Fruit fly (Drosophila melanogaster) whole organism, prepupa: ENCODE results near the gene msl-2.

Experiments used
- Blimp-1 ChIP-seq: fragments of 200-800 bp; sonication (Bioruptor generic); optimal IDR thresholded peaks from 3 replicates; lab custom pipeline; 2017; ENCODE audit warnings: missing biosample characterization, missing genetic modification characterization, mild to moderate bottlenecking, moderate library complexity, missing genetic modification reagents
- CG10631 ChIP-seq: fragments of 200-800 bp; sonication (Bioruptor generic); optimal IDR thresholded peaks from 2 replicates; lab custom pipeline; 2016; ENCODE audit warnings: missing biosample characterization, missing genetic modification characterization
- CG10669 ChIP-seq: fragments of 200-800 bp; sonication (Bioruptor generic); optimal IDR thresholded peaks from 3 replicates; lab custom pipeline; 2018; ENCODE audit warnings: missing biosample characterization, mild to moderate bottlenecking, missing genetic modification characterization, moderate library complexity
- CG11902 ChIP-seq: fragments of 200-800 bp; sonication (Bioruptor generic); optimal IDR thresholded peaks from 3 replicates; lab custom pipeline; 2016; ENCODE audit warnings: missing biosample characterization, missing genetic modification characterization
- CG15336 ChIP-seq: fragments of 200-800 bp; sonication (Bioruptor generic); IDR thresholded peaks from 2 replicates; pipeline ENCODE4 v1.3.6; 2022; ENCODE audit warnings: missing biosample characterization, missing genetic modification characterization
- CG1621 ChIP-seq: fragments of 200-800 bp; sonication (Bioruptor generic); optimal IDR thresholded peaks from 3 replicates; lab custom pipeline; 2018; ENCODE audit warnings: missing biosample characterization, mild to moderate bottlenecking, missing genetic modification characterization
- CG16779 ChIP-seq: fragments of 200-800 bp; sonication (Bioruptor generic); optimal IDR thresholded peaks from 3 replicates; lab custom pipeline; 2017; ENCODE audit warnings: missing biosample characterization, mild to moderate bottlenecking, missing genetic modification characterization
- CG6163 ChIP-seq: fragments of 200-800 bp; sonication (Bioruptor generic); IDR thresholded peaks from 3 replicates; pipeline ENCODE4 v1.3.6; 2022; ENCODE audit warnings: missing biosample characterization, missing genetic modification characterization
- CG6792 ChIP-seq: fragments of 200-800 bp; sonication (Bioruptor generic); optimal IDR thresholded peaks from 3 replicates; lab custom pipeline; 2016; ENCODE audit warnings: missing biosample characterization, missing genetic modification characterization
- CG7368 ChIP-seq: fragments of 200-800 bp; sonication (Bioruptor generic); optimal IDR thresholded peaks from 3 replicates; lab custom pipeline; 2016; ENCODE audit warnings: missing biosample characterization, missing genetic modification characterization
- CG8119 ChIP-seq: fragments of 200-800 bp; sonication (Bioruptor generic); IDR thresholded peaks from 3 replicates; pipeline ENCODE4 v1.3.6; 2022; ENCODE audit warnings: missing biosample characterization, missing genetic modification characterization
- Eip78C ChIP-seq: fragments of 200-800 bp; sonication (Bioruptor generic); peaks from one replicate; lab custom pipeline; 2016; ENCODE audit warnings: missing biosample characterization, missing genetic modification characterization
- Ets96B ChIP-seq: fragments of 200-800 bp; optimal IDR thresholded peaks from 2 replicates; lab custom pipeline; 2019; ENCODE audit warnings: missing biosample characterization, mild to moderate bottlenecking, missing genetic modification characterization, moderate library complexity
- Gug ChIP-seq: fragments of 200-800 bp; sonication (Bioruptor generic); IDR thresholded peaks from 2 replicates; pipeline ENCODE4 v1.3.6; 2022; ENCODE audit warnings: missing biosample characterization, missing genetic modification characterization
- Hr4 ChIP-seq: fragments of 200-800 bp; sonication (Bioruptor generic); optimal IDR thresholded peaks from 3 replicates; lab custom pipeline; 2016; ENCODE audit warnings: missing biosample characterization, missing genetic modification characterization
- Lpt ChIP-seq: fragments of 200-800 bp; sonication (Bioruptor generic); optimal IDR thresholded peaks from 3 replicates; lab custom pipeline; 2016; ENCODE audit warnings: missing biosample characterization, missing genetic modification characterization
- Met ChIP-seq: fragments of 200-800 bp; sonication (Bioruptor generic); optimal IDR thresholded peaks from 3 replicates; lab custom pipeline; 2016; ENCODE audit warnings: missing biosample characterization, missing genetic modification characterization
- OdsH ChIP-seq: fragments of 200-800 bp; sonication (Bioruptor generic); optimal IDR thresholded peaks from 3 replicates; lab custom pipeline; 2016; ENCODE audit warnings: missing biosample characterization, missing genetic modification characterization
- dac ChIP-seq: fragments of 200-800 bp; sonication (Bioruptor generic); optimal IDR thresholded peaks from 2 replicates; lab custom pipeline; 2017; ENCODE audit warnings: missing biosample characterization, mild to moderate bottlenecking, missing genetic modification characterization
- eg ChIP-seq: fragments of 200-800 bp; sonication (Bioruptor generic); IDR thresholded peaks from 3 replicates; pipeline ENCODE4 v1.3.6; 2022; ENCODE audit warnings: missing biosample characterization, missing genetic modification characterization
- fkh ChIP-seq: fragments of 200-800 bp; sonication (Bioruptor generic); optimal IDR thresholded peaks from 3 replicates; lab custom pipeline; 2017; ENCODE audit warnings: missing biosample characterization, mild to moderate bottlenecking, missing genetic modification characterization, moderate library complexity
- net ChIP-seq: fragments of 200-800 bp; sonication (Bioruptor generic); optimal IDR thresholded peaks from 3 replicates; lab custom pipeline; 2016; ENCODE audit warnings: missing biosample characterization, missing genetic modification characterization
- salr ChIP-seq, 2 experiments: fragments of 200-800 bp; sonication (Bioruptor generic); optimal IDR thresholded peaks; 3 replicates each; lab custom pipeline; 2016 to 2018; ENCODE audit warnings: missing biosample characterization in 2 of 2, missing genetic modification characterization in 2 of 2, mild to moderate bottlenecking in 1 of 2
- ss ChIP-seq, 2 experiments: fragments of 200-800 bp; sonication (Bioruptor generic); optimal IDR thresholded peaks; 2 replicates in 1 of 2; 3 replicates in 1 of 2; lab custom pipeline; 2017 to 2018; ENCODE audit warnings: mild to moderate bottlenecking in 2 of 2, missing biosample characterization in 2 of 2, missing genetic modification characterization in 2 of 2, moderate library complexity in 1 of 2
- svp ChIP-seq: fragments of 200-800 bp; sonication (Bioruptor generic); peaks from one replicate; lab custom pipeline; 2016; ENCODE audit warnings: missing biosample characterization, missing genetic modification characterization
- topi ChIP-seq: fragments of 200-800 bp; sonication (Bioruptor generic); optimal IDR thresholded peaks from 3 replicates; lab custom pipeline; 2016; ENCODE audit warnings: missing biosample characterization, missing genetic modification characterization
- vri ChIP-seq: fragments of 200-800 bp; sonication (Bioruptor generic); optimal IDR thresholded peaks from 3 replicates; lab custom pipeline; 2016; ENCODE audit warnings: missing biosample characterization, mild to moderate bottlenecking, missing genetic modification characterization

msl-2 gene

dm6 chr2L:3465918-3466727, at the start of gene msl-2, which contains the start of gene ND-PDSW:
Gene msl-2, minus strand, starts transcription at chr2L:3466112.
Gene ND-PDSW, plus strand, starts transcription at chr2L:3466157.
- TF ChIP-seq CG6163 (GFP tag; lab: Robert Waterston, UW) = no peak
- TF ChIP-seq fkh (GFP tag; lab: Kevin White, UChicago) = peak; percentile 68

- TF ChIP-seq svp (GFP tag; lab: Kevin White, UChicago) = peak; percentile 53
- no peak for TF ChIP-seq CG1621 (tag; lab: Kevin White, UChicago)
These were observed 48.8 kb upstream of the msl-2 start, which contains the start of the genes LeuRS and CG17593 for dm6 chr2L:3514569-3515191. Gene LeuRS, minus strand, starts transcription at chr2L:3514656. Gene CG17593, plus strand, starts transcription at chr2L:3514872.

dm6 chr2L:3510002-3510401, 44.1 kb upstream of the msl-2 start, which contains the start of gene CG31954:
Gene CG31954, minus strand, starts transcription at chr2L:3510102.
- no peak for TF ChIP-seq CG6792 (GFP tag; lab: Kevin White, UChicago)
- no peak for TF ChIP-seq Hr4 (GFP tag; lab: Kevin White, UChicago)
- TF ChIP-seq vri = no peak
- TF ChIP-seq OdsH (GFP tag; lab: Kevin White, UChicago) = no peak
- no peak for TF ChIP-seq Blimp-1
- no peak for TF ChIP-seq CG16779 (tag; lab: Kevin White, UChicago)
- TF ChIP-seq net = no peak
- TF ChIP-seq CG11902 (GFP tag; lab: Kevin White, UChicago) = no peak
- no peak for TF ChIP-seq salr (GFP tag; optimal IDR thresholded peaks at IDR 0.05; lab: Kevin White, UChicago)

- TF ChIP-seq Blimp-1 (no peak), dac (GFP tag; lab: Kevin White, UChicago) (no peak), Lpt (GFP tag; lab: Kevin White, UChicago) (no peak), Met (GFP tag; lab: Kevin White, UChicago) (no peak), net (no peak), CG7368 (GFP tag; lab: Kevin White, UChicago) (no peak), Gug (GFP tag; lab: Robert Waterston, UW) (peak; percentile 46; the same call in 1 of the 2 replicates), CG8119 (GFP tag; lab: Robert Waterston, UW) (peak; percentile 40; the same call in 1 of the 3 replicates), topi (GFP tag; lab: Kevin White, UChicago) (no peak), ss (GFP tag; optimal IDR thresholded peaks at IDR 0.05; lab: Kevin White, UChicago) (no peak), CG10631 (peak; percentile 30), svp (GFP tag; lab: Kevin White, UChicago) (peak; percentile 77), CG10669 (GFP tag; lab: Kevin White, UChicago) (no peak), Eip78C (GFP tag; lab: Kevin White, UChicago) (peak; percentile 53), Ets96B (tag; lab: Kevin White, UChicago) (no peak), eg (GFP tag; lab: Robert Waterston, UW) (peak; percentile 36; the same call in 2 of the 3 replicates), CG15336 (GFP tag; lab: Robert Waterston, UW) (0 out of 2 replicates have a peak, but pooled peaks have one; percentile 23)
These were observed 41.6 kb upstream of the msl-2 start, which contains the start of gene tim for dm6 chr2L:3507209-3508164. Gene tim, minus strand, starts transcription at chr2L:3508119.

- peak; percentile 16 for TF ChIP-seq OdsH (GFP tag; lab: Kevin White, UChicago)
- peak; percentile 66; the same call in 1 of the 3 replicates for TF ChIP-seq eg (GFP tag; lab: Robert Waterston, UW)
- 0 out of 3 replicates have a peak, but pooled peaks have one; percentile 15 for TF ChIP-seq CG8119 (GFP tag; lab: Robert Waterston, UW)
- no peak for TF ChIP-seq CG10669 (GFP tag; lab: Kevin White, UChicago)
- no peak for TF ChIP-seq CG1621 (tag; lab: Kevin White, UChicago)
- peak; percentile 49 for TF ChIP-seq Hr4 (GFP tag; lab: Kevin White, UChicago)
- TF ChIP-seq ss (GFP tag; optimal IDR thresholded peaks at IDR 0.05; lab: Kevin White, UChicago) = no peak
- TF ChIP-seq Eip78C (GFP tag; lab: Kevin White, UChicago) = peak; percentile 28
- TF ChIP-seq, all 60 proteins: peak for 5
These were observed 40.9 kb upstream of the msl-2 start for dm6 chr2L:3506806-3507205.
